Worm (Caenorhabditis elegans): ENCODE data around the gene C17E7.4.

C17E7.4 gene

DNA sequence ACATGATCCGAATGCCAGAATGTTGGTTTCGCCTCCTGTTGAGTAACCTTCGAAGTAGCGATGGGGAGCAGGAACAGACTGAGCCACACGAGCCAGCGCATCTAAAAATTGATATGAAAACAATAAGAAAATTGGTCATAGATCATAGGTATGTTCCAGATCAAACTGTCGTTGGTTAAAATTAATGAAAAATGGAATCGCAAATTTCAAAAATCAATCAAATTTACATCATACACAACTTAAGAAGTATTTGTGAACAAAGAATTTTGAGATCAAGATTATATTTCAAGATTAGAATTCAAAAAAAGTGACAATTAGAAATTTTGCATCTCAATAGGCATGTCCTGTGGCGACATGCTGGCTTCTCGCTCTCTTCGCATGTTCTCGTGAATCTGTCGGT lies 1.9 kb upstream of the C17E7.4 start, which contains the start of gene C17E7.9:
Gene C17E7.9 (minus strand): TSS at position 101 of the 400 bp plus-strand sequence.
- TF ChIP-seq mxl-3 (GFP tag; optimal IDR thresholded peaks at IDR 0.05) (no peak), duxl-1 (tag; optimal IDR thresholded peaks at IDR 0.05; ENCODE audit: poor library complexity) (no peak), ztf-11 (tag; optimal IDR thresholded peaks at IDR 0.05) (no peak), zag-1 (tag; optimal IDR thresholded peaks at IDR 0.05) (no peak), dmd-9 (GFP tag; IDR thresholded peaks at IDR 0.05) (no peak), Y105C5A.15 (GFP tag; IDR thresholded peaks at IDR 0.05) (no peak), attf-4 (tag; optimal IDR thresholded peaks at IDR 0.05) (no peak), tra-1 (GFP tag; IDR thresholded peaks at IDR 0.05) (no peak), lin-13 (GFP tag; optimal IDR thresholded peaks at IDR 0.05) (no peak), unc-39 (tag; optimal IDR thresholded peaks at IDR 0.05) (no peak), ceh-62 (tag; optimal IDR thresholded peaks at IDR 0.05) (no peak), mxl-2 (GFP tag; conservative IDR thresholded peaks at IDR 0.05) (no peak), php-3 (GFP tag; IDR thresholded peaks at IDR 0.05) (no peak), rbr-2 (tag; optimal IDR thresholded peaks at IDR 0.05) (no peak), zfp-2 (tag; optimal IDR thresholded peaks at IDR 0.05) (no peak), T26A8.4 (GFP tag; IDR thresholded peaks at IDR 0.05) (no peak)

DNA sequence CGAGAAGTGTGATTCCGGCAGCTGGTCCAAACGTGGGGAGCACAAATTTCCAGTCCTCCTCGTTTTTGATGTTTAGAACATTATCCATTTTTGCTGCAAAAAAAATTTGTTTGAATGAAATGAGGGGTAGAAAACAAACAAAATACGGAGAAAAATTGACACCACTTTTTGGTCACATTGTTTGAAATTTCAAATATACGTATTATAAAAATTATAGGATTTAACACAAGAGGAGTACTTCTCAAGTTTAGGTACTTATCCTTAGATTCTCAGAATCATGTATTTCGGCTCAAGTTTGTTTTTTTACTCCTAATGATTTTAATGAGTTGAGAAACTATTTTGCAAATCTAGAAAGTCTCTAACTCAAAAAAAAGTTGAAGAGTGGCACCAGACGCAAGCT lies 735 bp upstream of the C17E7.4 start, which contains the start of gene C17E7.12:
Gene C17E7.12 (minus strand): TSS at position 101 of the 400 bp plus-strand sequence.
- TF ChIP-seq rbr-2 (tag; optimal IDR thresholded peaks at IDR 0.05) (no peak), lin-1 (GFP tag; IDR thresholded peaks at IDR 0.05) (no peak), egl-27 (tag; optimal IDR thresholded peaks at IDR 0.05) (no peak), dve-1 (tag; optimal IDR thresholded peaks at IDR 0.05; ENCODE audit: insufficient read depth) (no peak), madf-9 (GFP tag; conservative IDR thresholded peaks at IDR 0.05) (no peak), pqm-1 (tag; optimal IDR thresholded peaks at IDR 0.05) (no peak), mxl-3 (GFP tag; optimal IDR thresholded peaks at IDR 0.05) (no peak), Y105C5A.15 (GFP tag; IDR thresholded peaks at IDR 0.05) (no peak), nhr-102 (tag; optimal IDR thresholded peaks at IDR 0.05) (no peak), dmd-6 (GFP tag; IDR thresholded peaks at IDR 0.05) (no peak), daf-16 (GFP tag; optimal IDR thresholded peaks at IDR 0.05) (no peak), daf-16 (tag; optimal IDR thresholded peaks at IDR 0.05) (no peak), F10B5.3 (tag; optimal IDR thresholded peaks at IDR 0.05) (no peak)

DNA sequence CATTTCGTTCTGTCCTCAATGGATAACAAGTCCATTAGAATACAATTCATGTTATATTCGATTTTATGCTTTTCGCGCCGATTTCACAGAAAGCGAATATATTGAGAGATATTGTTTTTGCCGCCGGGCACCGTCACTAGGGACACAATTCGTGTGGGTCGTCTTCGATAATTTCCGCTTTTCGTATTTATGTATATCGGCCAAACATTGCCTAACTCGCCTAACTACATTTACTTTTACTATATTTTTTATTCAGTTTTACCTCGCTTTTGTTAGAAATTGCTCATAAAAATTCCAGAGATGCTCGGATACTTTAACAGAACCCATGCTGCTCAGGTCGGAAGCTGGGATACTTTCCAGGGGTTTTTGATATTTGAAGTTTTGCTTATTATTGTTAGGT lies 2.0 kb downstream of the C17E7.4 start, which contains the start of gene sre-9:
Gene sre-9 (plus strand): TSS at position 301 of the 400 bp plus-strand sequence.
- TF ChIP-seq Y5F2A.4 (GFP tag; optimal IDR thresholded peaks at IDR 0.05), result no peak

DNA sequence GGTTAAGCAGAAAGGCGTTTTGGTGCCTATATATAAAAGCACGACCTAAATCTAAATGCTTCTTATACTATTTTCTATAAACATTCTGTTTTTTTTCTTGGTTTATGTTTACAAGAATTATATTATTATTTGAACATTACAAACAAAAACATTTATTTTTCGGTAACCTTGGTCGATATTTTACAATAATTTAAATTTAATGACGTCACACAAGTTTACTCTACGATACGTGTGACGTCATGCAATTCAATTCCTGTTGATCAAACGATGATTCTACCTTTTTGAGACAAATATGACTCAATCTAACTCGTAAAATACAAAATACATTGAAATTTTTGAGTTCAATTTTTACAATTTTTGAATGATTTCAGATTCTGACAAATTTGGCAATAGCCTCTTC lies 3.4 kb downstream of the C17E7.4 start:
- no peak for TF ChIP-seq F49E8.2 (tag; optimal IDR thresholded peaks at IDR 0.05; ENCODE audit: borderline replicate concordance)
- peak in 1 of 2 experiments; percentile 69 for TF ChIP-seq unc-62 (GFP tag; optimal IDR thresholded peaks at IDR 0.05 in 1 of 2)
- TF ChIP-seq unc-62 (tag; optimal IDR thresholded peaks at IDR 0.05), result no peak

DNA sequence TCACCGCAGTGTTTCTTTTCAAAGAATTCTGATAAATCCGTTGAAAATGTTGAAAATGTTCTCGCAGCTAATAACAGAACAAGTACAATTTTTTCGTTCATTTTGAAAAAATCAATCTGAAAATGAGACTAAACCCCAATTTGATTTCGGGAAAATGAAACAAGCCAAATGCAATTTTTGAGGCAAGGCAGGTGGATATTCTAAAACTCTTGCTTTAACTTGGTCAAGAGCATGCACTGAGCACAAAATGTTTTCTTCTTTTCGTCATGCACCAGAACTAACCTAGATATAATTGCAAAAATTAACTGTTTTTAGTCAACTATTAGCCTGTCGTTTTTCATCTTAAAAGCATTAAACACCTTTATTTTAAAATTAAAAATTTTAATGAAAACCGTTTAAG lies 7.4 kb downstream of the C17E7.4 start, which contains the start of gene irld-22:
Gene irld-22 (minus strand): TSS at position 101 of the 400 bp plus-strand sequence.
- TF ChIP-seq F44E2.7 (GFP tag; IDR thresholded peaks at IDR 0.05) (no peak), F26F4.8 (GFP tag; conservative IDR thresholded peaks at IDR 0.05) (no peak), lim-7 (GFP tag; IDR thresholded peaks at IDR 0.05) (no peak), pqm-1 (tag; optimal IDR thresholded peaks at IDR 0.05) (no peak), fkh-10 (GFP tag; optimal IDR thresholded peaks at IDR 0.05) (no peak), spr-3 (GFP tag; optimal IDR thresholded peaks at IDR 0.05) (no peak), ceh-28 (tag; optimal IDR thresholded peaks at IDR 0.05) (no peak), hlh-11 (tag; optimal IDR thresholded peaks at IDR 0.05) (no peak), ZK337.2 (GFP tag; IDR thresholded peaks at IDR 0.05) (no peak), lin-29 (GFP tag; IDR thresholded peaks at IDR 0.05) (no peak)
